Fruit fly (Drosophila melanogaster) whole organism, embryonic: ENCODE measurements around the gene CG15930.

Source experiments
- BEAF-32 ChIP-seq: fragments of 200-800 bp; sonication (Bioruptor generic); optimal IDR thresholded peaks from 3 replicates; lab custom pipeline; 2017; ENCODE audit warnings: missing biosample characterization, missing genetic modification characterization, mild to moderate bottlenecking, moderate library complexity, missing genetic modification reagents
- Blimp-1 ChIP-seq: fragments of 200-800 bp; sonication (Bioruptor generic); optimal IDR thresholded peaks from 3 replicates; lab custom pipeline; 2018; ENCODE audit warnings: missing biosample characterization, missing genetic modification characterization, mild to moderate bottlenecking, moderate library complexity, missing genetic modification reagents
- C15 ChIP-seq: fragments of 200-800 bp; sonication (Bioruptor generic); IDR thresholded peaks from 3 replicates; pipeline ENCODE4 v1.3.6; 2022; ENCODE audit warnings: missing biosample characterization, missing genetic modification characterization
- CG10209 ChIP-seq: fragments of 200-800 bp; sonication (Bioruptor generic); optimal IDR thresholded peaks from 3 replicates; lab custom pipeline; 2017; ENCODE audit warnings: missing biosample characterization, mild to moderate bottlenecking, missing genetic modification characterization, missing genetic modification reagents
- CG12769 ChIP-seq: fragments of 200-800 bp; sonication (Bioruptor generic); optimal IDR thresholded peaks from 2 replicates; lab custom pipeline; 2019; ENCODE audit warnings: missing biosample characterization, mild to moderate bottlenecking, missing genetic modification characterization, moderate library complexity
- CG14050 ChIP-seq: fragments of 200-800 bp; sonication (Bioruptor generic); IDR thresholded peaks from 3 replicates; pipeline ENCODE4 v1.3.6; 2022; ENCODE audit warnings: missing biosample characterization, missing genetic modification characterization
- CG17328 ChIP-seq: fragments of 200-800 bp; sonication (Bioruptor generic); IDR thresholded peaks from 2 replicates; pipeline ENCODE4 v1.3.6; 2022; ENCODE audit warnings: missing biosample characterization, missing genetic modification characterization
- CG17359 ChIP-seq: fragments of 200-800 bp; sonication (Bioruptor generic); optimal IDR thresholded peaks from 3 replicates; lab custom pipeline; 2018; ENCODE audit warnings: missing biosample characterization, mild to moderate bottlenecking, missing genetic modification characterization, moderate library complexity
- CG17568 ChIP-seq: fragments of 200-800 bp; sonication (Bioruptor generic); optimal IDR thresholded peaks from 2 replicates; lab custom pipeline; 2018; ENCODE audit warnings: missing biosample characterization, mild to moderate bottlenecking, missing genetic modification characterization, moderate library complexity
- CG18011 ChIP-seq: fragments of 200-800 bp; sonication (Bioruptor generic); optimal IDR thresholded peaks from 2 replicates; lab custom pipeline; 2017; ENCODE audit warnings: missing biosample characterization, missing genetic modification characterization, mild to moderate bottlenecking, moderate library complexity, missing genotype
- CG2116 ChIP-seq: fragments of 200-800 bp; sonication (Bioruptor generic); optimal IDR thresholded peaks from 3 replicates; lab custom pipeline; 2018; ENCODE audit warnings: missing biosample characterization, mild to moderate bottlenecking, missing genetic modification characterization
- CG30020 ChIP-seq: fragments of 200-800 bp; optimal IDR thresholded peaks from 2 replicates; lab custom pipeline; 2019; ENCODE audit warnings: missing biosample characterization, mild to moderate bottlenecking, missing genetic modification characterization, moderate library complexity
- CG34422 ChIP-seq: fragments of 200-800 bp; sonication (Bioruptor generic); IDR thresholded peaks from 3 replicates; pipeline ENCODE4 v1.3.6; 2022; ENCODE audit warnings: missing biosample characterization, missing genetic modification characterization
- CG4328 ChIP-seq: fragments of 200-800 bp; sonication (Bioruptor generic); optimal IDR thresholded peaks from 3 replicates; lab custom pipeline; 2017; ENCODE audit warnings: missing biosample characterization, missing genetic modification reagents, missing genetic modification characterization
- CG7357 ChIP-seq: fragments of 200-800 bp; sonication (Bioruptor generic); IDR thresholded peaks from 3 replicates; pipeline ENCODE4 v1.3.6; 2022; ENCODE audit warnings: missing biosample characterization, missing genetic modification characterization
- CG7839 ChIP-seq: fragments of 200-800 bp; sonication (Bioruptor generic); optimal IDR thresholded peaks from 3 replicates; lab custom pipeline; 2018; ENCODE audit warnings: missing biosample characterization, mild to moderate bottlenecking, missing genetic modification characterization, moderate library complexity
- CG7987 ChIP-seq: fragments of 200-800 bp; sonication (Bioruptor generic); optimal IDR thresholded peaks from 2 replicates; lab custom pipeline; 2018; ENCODE audit warnings: missing biosample characterization, mild to moderate bottlenecking, missing genetic modification characterization, moderate library complexity
- CG9932 ChIP-seq: fragments of 200-800 bp; sonication (Bioruptor generic); IDR thresholded peaks from 2 replicates; pipeline ENCODE4 v1.3.6; 2022; ENCODE audit warnings: missing biosample characterization, missing genetic modification characterization
- Camta ChIP-seq: fragments of 200-800 bp; sonication (Bioruptor generic); optimal IDR thresholded peaks from 2 replicates; lab custom pipeline; 2016; ENCODE audit warnings: missing biosample characterization, missing genetic modification characterization
- Dad ChIP-seq: fragments of 200-800 bp; sonication (Bioruptor generic); optimal IDR thresholded peaks from 3 replicates; lab custom pipeline; 2016; ENCODE audit warnings: missing biosample characterization, missing genetic modification characterization
- Dip2 ChIP-seq: fragments of 200-800 bp; sonication (Bioruptor generic); IDR thresholded peaks from 2 replicates; pipeline ENCODE4 v1.3.6; 2022; ENCODE audit warnings: missing biosample characterization, missing genetic modification characterization
- Dll ChIP-seq: fragments of 200-800 bp; sonication (Bioruptor generic); IDR thresholded peaks from 4 replicates; pipeline ENCODE4 v1.3.6; 2022; ENCODE audit warnings: missing biosample characterization, missing genetic modification characterization; ENCODE audit not compliant: partially characterized antibody
- E2f2 ChIP-seq: fragments of 200-800 bp; sonication (Bioruptor generic); IDR thresholded peaks from 2 replicates; pipeline ENCODE4 v1.3.6; 2022; ENCODE audit warnings: missing biosample characterization, missing genetic modification characterization
- ERR ChIP-seq: fragments of 200-800 bp; sonication (Bioruptor generic); optimal IDR thresholded peaks from 2 replicates; lab custom pipeline; 2016; ENCODE audit warnings: missing biosample characterization, missing genetic modification characterization
- Elba2 ChIP-seq: fragments of 200-800 bp; sonication (Bioruptor generic); optimal IDR thresholded peaks from 3 replicates; lab custom pipeline; 2016; ENCODE audit warnings: missing biosample characterization, missing genetic modification characterization
- HLH4C ChIP-seq: fragments of 200-800 bp; sonication (Bioruptor generic); IDR thresholded peaks from 3 replicates; pipeline ENCODE4 v1.3.6; 2022; ENCODE audit warnings: missing biosample characterization, missing genetic modification characterization; ENCODE audit not compliant: partially characterized antibody
- HLHmδ ChIP-seq: fragments of 200-800 bp; sonication (Bioruptor generic); optimal IDR thresholded peaks from 2 replicates; lab custom pipeline; 2018; ENCODE audit warnings: missing biosample characterization, mild to moderate bottlenecking, missing genetic modification characterization, moderate library complexity
- Lhr ChIP-seq: fragments of 200-800 bp; sonication (Bioruptor generic); optimal IDR thresholded peaks from 3 replicates; lab custom pipeline; 2017; ENCODE audit warnings: mild to moderate bottlenecking, missing biosample characterization, missing genetic modification reagents, missing genetic modification characterization
- MBD-R2 ChIP-seq: fragments of 200-800 bp; sonication (Bioruptor generic); IDR thresholded peaks from 2 replicates; pipeline ENCODE4 v1.3.6; 2022; ENCODE audit warnings: missing biosample characterization, missing genetic modification characterization
- Mes4 ChIP-seq: fragments of 200-800 bp; sonication (Bioruptor generic); optimal IDR thresholded peaks from 2 replicates; lab custom pipeline; 2016; ENCODE audit warnings: missing biosample characterization, missing genetic modification characterization
- Nf-YB ChIP-seq: fragments of 200-800 bp; sonication (Bioruptor generic); optimal IDR thresholded peaks from 3 replicates; lab custom pipeline; 2019; ENCODE audit warnings: missing biosample characterization, mild to moderate bottlenecking, missing genetic modification characterization, moderate library complexity
- Nf-YC ChIP-seq: fragments of 200-800 bp; optimal IDR thresholded peaks from 3 replicates; lab custom pipeline; 2019; ENCODE audit warnings: missing biosample characterization, mild to moderate bottlenecking, missing genetic modification characterization, moderate library complexity
- NfI ChIP-seq: fragments of 200-800 bp; sonication (Bioruptor generic); optimal IDR thresholded peaks from 3 replicates; lab custom pipeline; 2018; ENCODE audit warnings: missing biosample characterization, mild to moderate bottlenecking, missing genetic modification characterization, moderate library complexity
- PHDP ChIP-seq: fragments of 200-800 bp; sonication (Bioruptor generic); optimal IDR thresholded peaks from 3 replicates; lab custom pipeline; 2018; ENCODE audit warnings: missing biosample characterization, mild to moderate bottlenecking, missing genetic modification characterization, moderate library complexity
- Sox102F ChIP-seq: fragments of 200-800 bp; sonication (Bioruptor generic); optimal IDR thresholded peaks from 2 replicates; lab custom pipeline; 2018; ENCODE audit warnings: missing biosample characterization, mild to moderate bottlenecking, missing genetic modification characterization, moderate library complexity
- Sry-β ChIP-seq: fragments of 200-800 bp; sonication (Bioruptor generic); optimal IDR thresholded peaks from 2 replicates; lab custom pipeline; 2018; ENCODE audit warnings: missing biosample characterization, mild to moderate bottlenecking, missing genetic modification characterization, moderate library complexity
- Xrp1 ChIP-seq: fragments of 200-800 bp; sonication (Bioruptor generic); IDR thresholded peaks from 2 replicates; pipeline ENCODE4 v1.3.6; 2022; ENCODE audit warnings: missing biosample characterization, missing genetic modification characterization
- crol ChIP-seq: fragments of 200-800 bp; sonication (Bioruptor generic); IDR thresholded peaks from 2 replicates; pipeline ENCODE4 v1.3.6; 2022; ENCODE audit warnings: missing biosample characterization, missing genetic modification characterization
- esg ChIP-seq: fragments of 200-800 bp; sonication (Bioruptor generic); conservative IDR thresholded peaks from 2 replicates; pipeline ENCODE4 v1.3.6; 2022; ENCODE audit warnings: missing biosample characterization, missing genetic modification characterization
- lbe ChIP-seq: fragments of 200-800 bp; sonication (Bioruptor generic); optimal IDR thresholded peaks from 2 replicates; lab custom pipeline; 2016; ENCODE audit warnings: missing biosample characterization, mild to moderate bottlenecking, missing genetic modification characterization
- lmd ChIP-seq: fragments of 200-800 bp; sonication (Bioruptor generic); IDR thresholded peaks from 2 replicates; pipeline ENCODE4 v1.3.6; 2022; ENCODE audit warnings: missing biosample characterization, missing genetic modification characterization
- nerfin-2 ChIP-seq: fragments of 200-800 bp; sonication (Bioruptor generic); IDR thresholded peaks from 2 replicates; pipeline ENCODE4 v1.3.6; 2022; ENCODE audit warnings: missing biosample characterization, missing genetic modification characterization; ENCODE audit not compliant: partially characterized antibody
- org-1 ChIP-seq: fragments of 200-800 bp; sonication (Bioruptor generic); optimal IDR thresholded peaks from 2 replicates; lab custom pipeline; 2017; ENCODE audit warnings: missing biosample characterization, missing genetic modification characterization
- p53 ChIP-seq: fragments of 200-800 bp; sonication (Bioruptor generic); optimal IDR thresholded peaks from 2 replicates; lab custom pipeline; 2016; ENCODE audit warnings: missing biosample characterization, missing genetic modification characterization
- pb ChIP-seq: fragments of 200-800 bp; sonication (Bioruptor generic); optimal IDR thresholded peaks from 3 replicates; lab custom pipeline; 2016; ENCODE audit warnings: missing biosample characterization, missing genetic modification characterization
- sens-2 ChIP-seq: fragments of 200-800 bp; sonication (Bioruptor generic); IDR thresholded peaks from 2 replicates; pipeline ENCODE4 v1.3.6; 2022; ENCODE audit warnings: missing biosample characterization, missing genetic modification characterization
- slbo ChIP-seq: fragments of 200-800 bp; sonication (Bioruptor generic); IDR thresholded peaks from 2 replicates; pipeline ENCODE4 v1.3.6; 2022; ENCODE audit warnings: missing biosample characterization, missing genetic modification characterization
- stwl ChIP-seq: fragments of 200-800 bp; sonication (Bioruptor generic); optimal IDR thresholded peaks from 3 replicates; lab custom pipeline; 2018; ENCODE audit warnings: missing biosample characterization, mild to moderate bottlenecking, missing genetic modification characterization, moderate library complexity
- zen ChIP-seq: fragments of 200-800 bp; sonication (Bioruptor generic); optimal IDR thresholded peaks from 3 replicates; lab custom pipeline; 2018; ENCODE audit warnings: missing biosample characterization, mild to moderate bottlenecking, missing genetic modification characterization, moderate library complexity

The CG15930 gene

DNA sequence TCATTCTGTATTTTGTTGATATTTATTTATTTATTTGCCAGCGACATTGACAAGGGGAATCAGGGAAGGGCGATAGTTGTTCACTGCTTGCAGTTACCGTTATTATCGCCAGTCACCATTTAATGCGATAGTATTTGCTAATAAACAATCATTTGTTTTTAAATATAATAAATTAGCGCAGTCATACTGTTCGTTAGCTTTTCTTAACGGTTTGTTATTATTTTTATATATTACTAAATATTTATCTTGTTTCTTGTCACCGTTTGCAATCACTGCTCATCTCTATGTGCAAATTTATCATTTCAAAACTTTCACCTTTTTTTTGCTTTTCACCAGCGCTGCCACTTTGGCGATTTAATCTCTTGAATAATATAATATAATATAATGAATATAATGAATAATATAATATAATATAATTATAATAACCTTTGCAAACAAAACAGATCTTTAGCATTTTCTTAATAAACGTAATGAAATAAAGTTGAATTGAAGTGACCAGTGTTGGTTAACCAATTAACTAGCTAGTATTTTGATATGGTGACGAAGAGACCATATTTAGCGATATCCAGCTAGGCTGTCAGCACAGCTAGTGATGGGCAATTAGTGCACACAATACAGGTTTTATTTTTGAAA is 12.3 kb upstream of the CG15930 start, which contains the start of the genes CG3309 and XRCC1 (continued):
- TF ChIP-seq CG7357 (GFP tag; lab: Robert Waterston, UW) (peak; percentile 33; the same call in 1 of the 3 replicates), CG7987 (GFP tag; lab: Kevin White, UChicago) (no peak), C15 (GFP tag; lab: Robert Waterston, UW) (peak; percentile 28; the same call in 1 of the 3 replicates), zen (tag; lab: Kevin White, UChicago) (peak; percentile 41), CG34422 (GFP tag; lab: Robert Waterston, UW) (peak; percentile 78; the same call in 2 of the 3 replicates), E2f2 (GFP tag; lab: Robert Waterston, UW) (0 out of 2 replicates have a peak, but pooled peaks have one; percentile 5), HLH4C (GFP tag; lab: Robert Waterston, UW) (peak; percentile 82), lmd (GFP tag; lab: Robert Waterston, UW) (peak; percentile 38), Nf-YC (tag; lab: Kevin White, UChicago) (peak; percentile 50), Dll (peak; percentile 92), org-1 (GFP tag; lab: Kevin White, UChicago) (no peak), CG2116 (peak; percentile 24), CG18011 (GFP tag; lab: Kevin White, UChicago) (no peak), slbo (GFP tag; lab: Robert Waterston, UW) (peak; percentile 81), CG17359 (peak; percentile 42), stwl (peak; percentile 21), CG4328 (no peak), ERR (GFP tag; lab: Kevin White, UChicago) (no peak), CG17328 (GFP tag; lab: Robert Waterston, UW) (peak; percentile 50; the same call in 1 of the 2 replicates), Dip2 (no peak), CG7839 (tag; lab: Kevin White, UChicago) (peak; percentile 47), CG14050 (GFP tag; lab: Robert Waterston, UW) (peak; percentile 13; the same call in 1 of the 3 replicates), HLHmδ (GFP tag; lab: Kevin White, UChicago) (no peak), Lhr (GFP tag; lab: Kevin White, UChicago) (peak; percentile 6), Blimp-1 (peak; percentile 95), Sry-β (peak; percentile 98), PHDP (peak; percentile 39), lbe (GFP tag; lab: Kevin White, UChicago) (peak; percentile 16), Elba2 (peak; percentile 20), BEAF-32 (peak; percentile 83), Nf-YB (GFP tag; lab: Kevin White, UChicago) (no peak), MBD-R2 (peak; percentile 66), pb (GFP tag; lab: Kevin White, UChicago) (no peak), sens-2 (GFP tag; lab: Robert Waterston, UW) (no peak), nerfin-2 (GFP tag; lab: Robert Waterston, UW) (peak; percentile 71), Dad (GFP tag; lab: Kevin White, UChicago) (no peak), p53 (no peak), crol (GFP tag; lab: Robert Waterston, UW) (no peak), esg (GFP tag; lab: Robert Waterston, UW) (peak; percentile 44; the same call in 1 of the 2 replicates), CG30020 (tag; lab: Kevin White, UChicago) (peak; percentile 14), CG10209 (GFP tag; lab: Kevin White, UChicago) (peak; percentile 46), Xrp1 (GFP tag; lab: Robert Waterston, UW) (peak; percentile 52; the same call in 1 of the 2 replicates), NfI (peak; percentile 25), CG12769 (tag; lab: Kevin White, UChicago) (no peak), CG17568 (GFP tag; lab: Kevin White, UChicago) (no peak), Mes4 (GFP tag; lab: Kevin White, UChicago) (no peak), Sox102F (GFP tag; lab: Kevin White, UChicago) (peak; percentile 57), CG9932 (peak; percentile 65), Camta (GFP tag; lab: Kevin White, UChicago) (no peak)
